Worm (Caenorhabditis elegans) whole organism, early embryonic: ENCODE measurements around the gene chat-1.

Experiments
- B0310.2 ChIP-seq: sonication (generic microtip); optimal IDR thresholded peaks from 2 replicates; lab custom pipeline; 2016; ENCODE audit warnings: mild to moderate bottlenecking, missing genetic modification characterization, missing compliant biosample characterization
- F13C5.2 ChIP-seq: sonication (generic microtip); optimal IDR thresholded peaks from 2 replicates; lab custom pipeline; 2017; ENCODE audit warnings: mild to moderate bottlenecking, missing genetic modification characterization, inconsistent platforms, missing compliant biosample characterization
- aly-1 ChIP-seq: sonication (generic microtip); optimal IDR thresholded peaks from 2 replicates; lab custom pipeline; 2016; ENCODE audit warnings: missing genetic modification characterization, missing compliant biosample characterization
- ama-1 ChIP-seq: fragments of 150-350 bp; optimal IDR thresholded peaks from 2 replicates; lab custom pipeline; 2014
- ceh-13 ChIP-seq: fragments of 200-800 bp; sonication (Bioruptor generic); optimal IDR thresholded peaks from 2 replicates; lab custom pipeline; 2018; ENCODE audit warnings: mild to moderate bottlenecking, missing genetic modification characterization, missing compliant biosample characterization
- ceh-36 ChIP-seq: sonication (generic microtip); optimal IDR thresholded peaks from 2 replicates; lab custom pipeline; 2016; ENCODE audit warnings: missing genetic modification characterization, inconsistent platforms, missing compliant biosample characterization
- ets-7 ChIP-seq: sonication (generic microtip); optimal IDR thresholded peaks from 2 replicates; lab custom pipeline; 2016; ENCODE audit warnings: missing genotype, missing genetic modification characterization, missing compliant biosample characterization
- flt-1 ChIP-seq: fragments of 200-800 bp; sonication (Bioruptor generic); IDR thresholded peaks from 2 replicates; pipeline ENCODE4 v1.3.6; 2022; ENCODE audit warnings: missing genetic modification characterization, missing compliant biosample characterization
- hmbx-1 ChIP-seq: sonication (generic microtip); optimal IDR thresholded peaks from 2 replicates; lab custom pipeline; 2016; ENCODE audit warnings: mild to moderate bottlenecking, missing genetic modification characterization, missing compliant biosample characterization
- hmg-4 ChIP-seq: fragments of 200-800 bp; sonication (Bioruptor generic); optimal IDR thresholded peaks from 2 replicates; lab custom pipeline; 2018; ENCODE audit warnings: mild to moderate bottlenecking, missing genetic modification characterization, missing compliant biosample characterization
- hnd-1 ChIP-seq: sonication (generic microtip); optimal IDR thresholded peaks from 2 replicates; lab custom pipeline; 2016; ENCODE audit warnings: missing genetic modification characterization, missing compliant biosample characterization
- pes-1 ChIP-seq: fragments of 200-800 bp; sonication (Bioruptor generic); IDR thresholded peaks from 2 replicates; pipeline ENCODE4 v1.3.6; 2022; ENCODE audit warnings: missing genetic modification reagents, missing genetic modification characterization, missing compliant biosample characterization
- scrt-1 ChIP-seq: fragments of 200-800 bp; sonication (Bioruptor generic); IDR thresholded peaks from 2 replicates; pipeline ENCODE4 v1.3.6; 2022; ENCODE audit warnings: missing genetic modification characterization, missing compliant biosample characterization
- sea-1 ChIP-seq: fragments of 200-800 bp; sonication (Bioruptor generic); conservative IDR thresholded peaks from 2 replicates; pipeline ENCODE4 v1.3.6; 2022; ENCODE audit warnings: missing genetic modification characterization, missing compliant biosample characterization
- tbx-11 ChIP-seq: fragments of 200-800 bp; sonication (Bioruptor generic); IDR thresholded peaks from 2 replicates; pipeline ENCODE4 v1.3.6; 2022; ENCODE audit warnings: missing genetic modification characterization, missing compliant biosample characterization
- tbx-37 ChIP-seq: fragments of 200-800 bp; sonication (Bioruptor generic); conservative IDR thresholded peaks from 2 replicates; pipeline ENCODE4 v1.3.6; 2022; ENCODE audit warnings: missing genetic modification reagents, missing genetic modification characterization, missing compliant biosample characterization
- tra-4 ChIP-seq: sonication (generic microtip); optimal IDR thresholded peaks from 2 replicates; lab custom pipeline; 2017; ENCODE audit warnings: missing genetic modification characterization, missing compliant biosample characterization

Gene chat-1

ce11 chrIV:4480027-4480426, 32.9 kb downstream of the chat-1 start, which contains the start of gene M01H9.10:
Gene M01H9.10 (minus strand): TSS chrIV:4480127.
- TF ChIP-seq sea-1 (GFP tag; lab: Robert Waterston, UW) (no peak), aly-1 (tag; lab: Kevin White, UChicago) (no peak), hnd-1 (no peak), ceh-13 (GFP tag; lab: Kevin White, UChicago) (no peak), ets-7 (no peak), scrt-1 (GFP tag; lab: Robert Waterston, UW) (no peak), hmg-4 (GFP tag; lab: Kevin White, UChicago) (no peak), pes-1 (GFP tag; lab: Robert Waterston, UW) (no peak), ceh-36 (tag; lab: Kevin White, UChicago) (no peak), B0310.2 (no peak), tra-4 (tag; lab: Kevin White, UChicago) (no peak)

- TF ChIP-seq scrt-1 (GFP tag; lab: Robert Waterston, UW) (no peak), tra-4 (tag; lab: Kevin White, UChicago) (no peak), tbx-37 (GFP tag; lab: Robert Waterston, UW) (no peak), pes-1 (GFP tag; lab: Robert Waterston, UW) (no peak), hnd-1 (no peak), hmbx-1 (tag; lab: Kevin White, UChicago) (no peak)
These were observed 34.2 kb downstream of the chat-1 start for ce11 chrIV:4481298-4481697.

- no peak for TF ChIP-seq hnd-1
- TF ChIP-seq flt-1 (GFP tag; lab: Robert Waterston, UW): no peak
- TF ChIP-seq ceh-13 (GFP tag; lab: Kevin White, UChicago): no peak
- no peak for TF ChIP-seq tbx-37 (GFP tag; lab: Robert Waterston, UW)
These were observed 35.4 kb downstream of the chat-1 start, which contains the start of gene M01H9.4 for ce11 chrIV:4482531-4482930. Gene M01H9.4 (minus strand): TSS chrIV:4482909.

ce11 chrIV:4484555-4484954, 37.4 kb downstream of the chat-1 start:
- no peak for TF ChIP-seq B0310.2
- no peak for TF ChIP-seq hmg-4 (GFP tag; lab: Kevin White, UChicago)
- TF ChIP-seq F13C5.2: no peak
- no peak for TF ChIP-seq ama-1 (lab: Kevin White, UChicago)
- TF ChIP-seq ceh-13 (GFP tag; lab: Kevin White, UChicago): no peak
- no peak for TF ChIP-seq hnd-1
- no peak for TF ChIP-seq scrt-1 (GFP tag; lab: Robert Waterston, UW)
- TF ChIP-seq tra-4 (tag; lab: Kevin White, UChicago): no peak
- TF ChIP-seq aly-1 (tag; lab: Kevin White, UChicago): no peak
- TF ChIP-seq ceh-36 (tag; lab: Kevin White, UChicago): no peak
- no peak for TF ChIP-seq pes-1 (GFP tag; lab: Robert Waterston, UW)
- TF ChIP-seq tbx-37 (GFP tag; lab: Robert Waterston, UW): no peak
- TF ChIP-seq ets-7: no peak

ce11 chrIV:4486738-4487137, 39.6 kb downstream of the chat-1 start, which contains the start of gene trx-3:
Gene trx-3 (plus strand): TSS chrIV:4487028.
- TF ChIP-seq tra-4 (tag; lab: Kevin White, UChicago): no peak
- no peak for TF ChIP-seq flt-1 (GFP tag; lab: Robert Waterston, UW)
- no peak for TF ChIP-seq ama-1 (lab: Kevin White, UChicago)
- no peak for TF ChIP-seq F13C5.2
- TF ChIP-seq pes-1 (GFP tag; lab: Robert Waterston, UW): no peak
- TF ChIP-seq scrt-1 (GFP tag; lab: Robert Waterston, UW): no peak
- no peak for TF ChIP-seq hmbx-1 (tag; lab: Kevin White, UChicago)
- TF ChIP-seq hmg-4 (GFP tag; lab: Kevin White, UChicago): no peak
- no peak for TF ChIP-seq hnd-1
- TF ChIP-seq B0310.2: no peak
- no peak for TF ChIP-seq tbx-37 (GFP tag; lab: Robert Waterston, UW)
- no peak for TF ChIP-seq ceh-13 (GFP tag; lab: Kevin White, UChicago)
- TF ChIP-seq ceh-36 (tag; lab: Kevin White, UChicago): no peak
- TF ChIP-seq sea-1 (GFP tag; lab: Robert Waterston, UW): no peak
- TF ChIP-seq ets-7: no peak
- TF ChIP-seq tbx-11: no peak
- no peak for TF ChIP-seq aly-1 (tag; lab: Kevin White, UChicago)

- TF ChIP-seq scrt-1 (GFP tag; lab: Robert Waterston, UW): no peak
- no peak for TF ChIP-seq ets-7
These were observed 43.1 kb downstream of the chat-1 start, which contains the start of gene ZK180.7 for ce11 chrIV:4490148-4490652. Gene ZK180.7 (plus strand): TSS chrIV:4490542.
